Worm (Caenorhabditis elegans): ENCODE data around the gene cbd-1.

ce11 chrIV:11410084-11410483, 37.3 kb downstream of the cbd-1 start, which contains the start of gene gfat-2:
- no peak for TF ChIP-seq pha-4 (tag; optimal IDR thresholded peaks at IDR 0.05)
- TF ChIP-seq ztf-16 (tag; optimal IDR thresholded peaks at IDR 0.05): no peak
- TF ChIP-seq dve-1 (tag; optimal IDR thresholded peaks at IDR 0.05): no peak
- no peak for TF ChIP-seq odd-2 (tag; optimal IDR thresholded peaks at IDR 0.05)
- TF ChIP-seq tbx-2 (tag; optimal IDR thresholded peaks at IDR 0.05): no peak
- TF ChIP-seq fax-1 (tag; optimal IDR thresholded peaks at IDR 0.05): no peak
